Fruit fly (Drosophila melanogaster) whole organism, embryonic: ENCODE measurements around the gene CG31826.

ENCODE experiments used
- CG10321 ChIP-seq: fragments of 200-800 bp; sonication (Bioruptor generic); IDR thresholded peaks from 2 replicates; pipeline ENCODE4 v1.3.6; 2022; ENCODE audit warnings: missing biosample characterization, missing genetic modification characterization
- CG10543 ChIP-seq: fragments of 200-800 bp; sonication (Bioruptor generic); optimal IDR thresholded peaks from 3 replicates; lab custom pipeline; 2017; ENCODE audit warnings: missing biosample characterization, mild to moderate bottlenecking, missing genetic modification characterization, moderate library complexity
- CG11456 ChIP-seq: fragments of 200-800 bp; sonication (Bioruptor generic); IDR thresholded peaks from 3 replicates; pipeline ENCODE4 v1.3.6; 2022; ENCODE audit warnings: missing biosample characterization, missing genetic modification characterization
- CG12769 ChIP-seq: fragments of 200-800 bp; sonication (Bioruptor generic); optimal IDR thresholded peaks from 2 replicates; lab custom pipeline; 2019; ENCODE audit warnings: missing biosample characterization, mild to moderate bottlenecking, missing genetic modification characterization, moderate library complexity
- CG13123 ChIP-seq: fragments of 200-800 bp; sonication (Bioruptor generic); optimal IDR thresholded peaks from 2 replicates; lab custom pipeline; 2016; ENCODE audit warnings: missing biosample characterization, missing genetic modification characterization
- CG13424 ChIP-seq: fragments of 200-800 bp; sonication (Bioruptor generic); optimal IDR thresholded peaks from 2 replicates; lab custom pipeline; 2019; ENCODE audit warnings: missing biosample characterization, mild to moderate bottlenecking, missing genetic modification characterization, moderate library complexity
- CG13624 ChIP-seq: fragments of 200-800 bp; sonication (Bioruptor generic); optimal IDR thresholded peaks from 2 replicates; lab custom pipeline; 2016; ENCODE audit warnings: missing biosample characterization, missing genetic modification characterization
- CG14050 ChIP-seq: fragments of 200-800 bp; sonication (Bioruptor generic); IDR thresholded peaks from 3 replicates; pipeline ENCODE4 v1.3.6; 2022; ENCODE audit warnings: missing biosample characterization, missing genetic modification characterization
- CG17359 ChIP-seq: fragments of 200-800 bp; sonication (Bioruptor generic); optimal IDR thresholded peaks from 3 replicates; lab custom pipeline; 2018; ENCODE audit warnings: missing biosample characterization, mild to moderate bottlenecking, missing genetic modification characterization, moderate library complexity
- CG17829 ChIP-seq: fragments of 200-800 bp; optimal IDR thresholded peaks from 2 replicates; lab custom pipeline; 2019; ENCODE audit warnings: missing biosample characterization, mild to moderate bottlenecking, missing genetic modification characterization, moderate library complexity
- CG18599 ChIP-seq: fragments of 200-800 bp; sonication (Bioruptor generic); optimal IDR thresholded peaks from 3 replicates; lab custom pipeline; 2017; ENCODE audit warnings: missing biosample characterization, missing genetic modification characterization, mild to moderate bottlenecking, moderate library complexity, missing genetic modification reagents
- CG2678 ChIP-seq: fragments of 200-800 bp; sonication (Bioruptor generic); optimal IDR thresholded peaks from 3 replicates; lab custom pipeline; 2019; ENCODE audit warnings: missing biosample characterization, mild to moderate bottlenecking, missing genetic modification characterization, moderate library complexity
- CG3838 ChIP-seq: fragments of 200-800 bp; sonication (Bioruptor generic); optimal IDR thresholded peaks from 3 replicates; lab custom pipeline; 2016; ENCODE audit warnings: missing biosample characterization, missing genetic modification characterization
- CG4328 ChIP-seq: fragments of 200-800 bp; sonication (Bioruptor generic); optimal IDR thresholded peaks from 3 replicates; lab custom pipeline; 2017; ENCODE audit warnings: missing biosample characterization, missing genetic modification reagents, missing genetic modification characterization
- CG5953 ChIP-seq: fragments of 200-800 bp; sonication (Bioruptor generic); IDR thresholded peaks from 2 replicates; pipeline ENCODE4 v1.3.6; 2022; ENCODE audit warnings: missing biosample characterization, missing genetic modification characterization
- CG6254 ChIP-seq: fragments of 200-800 bp; sonication (Bioruptor generic); optimal IDR thresholded peaks from 3 replicates; lab custom pipeline; 2017; ENCODE audit warnings: mild to moderate bottlenecking, missing biosample characterization, missing genetic modification reagents, missing genetic modification characterization
- CG7372 ChIP-seq: fragments of 200-800 bp; sonication (Bioruptor generic); IDR thresholded peaks from 2 replicates; pipeline ENCODE4 v1.3.6; 2022; ENCODE audit warnings: missing biosample characterization, missing genetic modification characterization
- CTCF ChIP-seq: fragments of 200-800 bp; sonication (Bioruptor generic); optimal IDR thresholded peaks from 2 replicates; lab custom pipeline; 2017; ENCODE audit warnings: missing biosample characterization, mild to moderate bottlenecking, missing genetic modification characterization, moderate library complexity
- Dll ChIP-seq: fragments of 200-800 bp; sonication (Bioruptor generic); IDR thresholded peaks from 4 replicates; pipeline ENCODE4 v1.3.6; 2022; ENCODE audit warnings: missing biosample characterization, missing genetic modification characterization; ENCODE audit not compliant: partially characterized antibody
- Drgx ChIP-seq: fragments of 200-800 bp; sonication (Bioruptor generic); IDR thresholded peaks from 2 replicates; pipeline ENCODE4 v1.3.6; 2022; ENCODE audit warnings: missing biosample characterization, missing genetic modification characterization
- E2f1 ChIP-seq: fragments of 200-800 bp; sonication (Bioruptor generic); IDR thresholded peaks from 2 replicates; pipeline ENCODE4 v1.3.6; 2022; ENCODE audit warnings: missing biosample characterization, missing genetic modification characterization
- Elba2 ChIP-seq: fragments of 200-800 bp; sonication (Bioruptor generic); optimal IDR thresholded peaks from 3 replicates; lab custom pipeline; 2016; ENCODE audit warnings: missing biosample characterization, missing genetic modification characterization
- Ets97D ChIP-seq: fragments of 200-800 bp; sonication (Bioruptor generic); optimal IDR thresholded peaks from 3 replicates; lab custom pipeline; 2016; ENCODE audit warnings: missing biosample characterization, missing genetic modification characterization
- Fer1 ChIP-seq: fragments of 200-800 bp; sonication (Bioruptor generic); optimal IDR thresholded peaks from 2 replicates; lab custom pipeline; 2017; ENCODE audit warnings: missing biosample characterization, mild to moderate bottlenecking, missing genetic modification characterization
- Ptx1 ChIP-seq: fragments of 200-800 bp; sonication (Bioruptor generic); IDR thresholded peaks from 2 replicates; pipeline ENCODE4 v1.3.6; 2022; ENCODE audit warnings: missing biosample characterization, missing genetic modification characterization
- Six4 ChIP-seq: fragments of 200-800 bp; sonication (Bioruptor generic); optimal IDR thresholded peaks from 2 replicates; lab custom pipeline; 2016; ENCODE audit warnings: missing biosample characterization, missing genetic modification characterization
- Xrp1 ChIP-seq: fragments of 200-800 bp; sonication (Bioruptor generic); IDR thresholded peaks from 2 replicates; pipeline ENCODE4 v1.3.6; 2022; ENCODE audit warnings: missing biosample characterization, missing genetic modification characterization
- abd-A ChIP-seq: fragments of 200-800 bp; sonication (Bioruptor generic); optimal IDR thresholded peaks from 3 replicates; lab custom pipeline; 2019; ENCODE audit warnings: missing biosample characterization, mild to moderate bottlenecking, missing genetic modification characterization, moderate library complexity
- bcd ChIP-seq: fragments of 200-800 bp; sonication (Bioruptor generic); optimal IDR thresholded peaks from 2 replicates; lab custom pipeline; 2017; ENCODE audit warnings: missing biosample characterization, mild to moderate bottlenecking, missing genetic modification characterization
- bsh ChIP-seq, 2 experiments: fragments of 200-800 bp; sonication (Bioruptor generic); optimal IDR thresholded peaks; 2 replicates each; lab custom pipeline; 2017 to 2018; ENCODE audit warnings: mild to moderate bottlenecking in 2 of 2, missing biosample characterization in 2 of 2, missing genetic modification characterization in 2 of 2, moderate library complexity in 1 of 2
- cad ChIP-seq: fragments of >200 bp; optimal IDR thresholded peaks from 2 replicates; lab custom pipeline; 2017; ENCODE audit warnings: missing biosample characterization, missing genetic modification characterization
- danr ChIP-seq: fragments of 200-800 bp; sonication (Bioruptor generic); IDR thresholded peaks from 2 replicates; pipeline ENCODE4 v1.3.6; 2022; ENCODE audit warnings: missing biosample characterization, missing genetic modification characterization
- dimm ChIP-seq: fragments of 200-800 bp; sonication (Bioruptor generic); IDR thresholded peaks from 2 replicates; pipeline ENCODE4 v1.3.6; 2022; ENCODE audit warnings: missing biosample characterization, missing genetic modification characterization
- dysf ChIP-seq: fragments of 200-800 bp; sonication (Bioruptor generic); IDR thresholded peaks from 3 replicates; pipeline ENCODE4 v1.3.6; 2022; ENCODE audit warnings: missing biosample characterization, missing genetic modification characterization
- eyg ChIP-seq: fragments of 200-800 bp; sonication (Bioruptor generic); optimal IDR thresholded peaks from 3 replicates; lab custom pipeline; 2016; ENCODE audit warnings: missing biosample characterization, missing genetic modification characterization
- fd64A ChIP-seq: fragments of 200-800 bp; sonication (Bioruptor generic); optimal IDR thresholded peaks from 3 replicates; lab custom pipeline; 2018; ENCODE audit warnings: missing biosample characterization, mild to moderate bottlenecking, missing genetic modification characterization
- ftz-f1 ChIP-seq: fragments of 200-800 bp; sonication (Bioruptor generic); optimal IDR thresholded peaks from 2 replicates; lab custom pipeline; 2016; ENCODE audit warnings: missing biosample characterization, missing genetic modification characterization
- grn ChIP-seq: fragments of 200-800 bp; sonication (Bioruptor generic); optimal IDR thresholded peaks from 3 replicates; lab custom pipeline; 2017; ENCODE audit warnings: missing biosample characterization, missing genetic modification characterization
- ham ChIP-seq: fragments of 200-800 bp; sonication (Bioruptor generic); IDR thresholded peaks from 2 replicates; pipeline ENCODE4 v1.3.6; 2022; ENCODE audit warnings: missing biosample characterization, missing genetic modification characterization
- lola ChIP-seq, 3 experiments: fragments of >200 bp in 2 of 3; fragments of 200-800 bp in 1 of 3; sonication (Bioruptor generic) in 1 of 3; optimal IDR thresholded peaks; 2 replicates each; lab custom pipeline; 2017 to 2019; ENCODE audit warnings: missing biosample characterization in 3 of 3, missing genetic modification characterization in 3 of 3, mild to moderate bottlenecking in 1 of 3, moderate library complexity in 1 of 3
- lov ChIP-seq, 2 experiments: fragments of 200-800 bp in 1 of 2; fragments of >200 bp in 1 of 2; sonication (Bioruptor generic) in 1 of 2; IDR thresholded peaks in 1 of 2; optimal IDR thresholded peaks in 1 of 2; 2 replicates in 1 of 2; 3 replicates in 1 of 2; pipeline versions ENCODE4 v1.3.6 to Lab custom; 2017 to 2022; ENCODE audit warnings: missing biosample characterization in 1 of 2, missing genetic modification characterization in 1 of 2
- psq ChIP-seq: fragments of 200-800 bp; sonication (Bioruptor generic); optimal IDR thresholded peaks from 2 replicates; lab custom pipeline; 2017; ENCODE audit warnings: missing biosample characterization, missing genetic modification characterization
- sim ChIP-seq: fragments of 200-800 bp; sonication (Bioruptor generic); IDR thresholded peaks from 2 replicates; pipeline ENCODE4 v1.3.6; 2022; ENCODE audit warnings: missing biosample characterization, missing genetic modification characterization
- tup ChIP-seq: fragments of 200-800 bp; sonication (Bioruptor generic); optimal IDR thresholded peaks from 2 replicates; lab custom pipeline; 2016; ENCODE audit warnings: missing biosample characterization, mild to moderate bottlenecking, missing genetic modification characterization, moderate library complexity
- unc-4 ChIP-seq: fragments of 200-800 bp; sonication (Bioruptor generic); IDR thresholded peaks from 2 replicates; pipeline ENCODE4 v1.3.6; 2022; ENCODE audit warnings: missing biosample characterization, missing genetic modification characterization; ENCODE audit not compliant: partially characterized antibody
- vfl ChIP-seq: fragments of 200-800 bp; sonication (Bioruptor generic); optimal IDR thresholded peaks from 2 replicates; lab custom pipeline; 2016; ENCODE audit warnings: missing biosample characterization, missing genetic modification characterization
- wek ChIP-seq: fragments of 200-800 bp; sonication (Bioruptor generic); optimal IDR thresholded peaks from 3 replicates; lab custom pipeline; 2018; ENCODE audit warnings: missing biosample characterization, mild to moderate bottlenecking, missing genetic modification characterization, moderate library complexity
- z ChIP-seq: fragments of 200-800 bp; sonication (Bioruptor generic); IDR thresholded peaks from 3 replicates; pipeline ENCODE4 v1.3.6; 2022; ENCODE audit warnings: missing biosample characterization, missing genetic modification characterization

CG31826 gene

DNA sequence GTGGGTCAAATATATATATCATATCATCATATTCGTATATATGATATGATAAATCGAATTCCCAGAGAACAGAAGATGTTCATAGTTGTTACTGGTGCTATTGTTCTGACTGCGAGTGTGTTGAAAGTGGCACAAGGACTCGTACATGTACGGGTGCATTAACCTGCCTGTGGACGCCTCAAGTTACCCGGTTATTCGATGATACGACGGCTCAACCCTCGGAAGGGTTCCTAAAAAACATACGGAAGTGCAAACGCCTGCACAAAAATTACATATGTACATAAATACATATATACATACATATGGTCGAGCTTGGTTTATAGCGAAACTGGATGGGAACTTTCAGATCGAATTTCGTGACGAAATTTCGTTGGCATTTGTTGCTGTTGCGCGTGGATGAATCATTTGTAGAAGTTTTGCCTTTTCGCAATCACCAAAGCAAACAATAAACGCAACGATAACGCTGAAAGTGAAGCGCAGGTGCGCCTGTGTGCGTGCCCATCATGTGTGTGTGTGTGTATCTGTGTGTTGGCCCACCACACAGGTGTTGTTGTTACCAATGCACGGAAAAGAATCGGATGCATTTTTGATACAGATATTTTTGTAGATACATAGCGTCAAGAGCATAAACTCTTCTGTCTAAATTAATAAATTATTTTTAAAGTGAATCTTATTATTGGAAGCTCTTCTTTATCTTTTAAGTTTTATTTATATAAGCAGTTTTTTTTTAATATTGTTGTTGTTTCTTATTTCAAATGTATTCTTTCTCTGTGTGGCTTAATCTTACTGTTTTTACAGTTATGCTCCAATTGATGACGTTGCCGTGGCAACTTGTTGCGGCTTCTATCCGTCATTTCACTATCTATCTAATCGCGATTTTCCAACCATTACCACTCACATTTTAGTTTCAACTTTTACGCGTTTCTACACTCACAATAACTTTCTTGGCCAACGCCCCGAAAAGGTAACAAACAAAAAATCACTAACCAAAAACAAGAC is 11.2 kb downstream of the CG31826 start (continued):
- TF ChIP-seq wek (GFP tag; lab: Kevin White, UChicago) (no peak), CTCF (GFP tag; lab: Kevin White, UChicago) (no peak), abd-A (tag; lab: Kevin White, UChicago) (no peak), z (GFP tag; lab: Robert Waterston, UW) (0 out of 3 replicates have a peak, but pooled peaks have one; percentile 22), CG5953 (peak; percentile 67; the same call in 1 of the 2 replicates), Dll (no peak), bsh (GFP tag; optimal IDR thresholded peaks at IDR 0.05; lab: Kevin White, UChicago) (peak; percentile 28 to 78), Ets97D (GFP tag; lab: Kevin White, UChicago) (no peak), CG7372 (GFP tag; lab: Robert Waterston, UW) (peak; percentile 70), CG12769 (tag; lab: Kevin White, UChicago) (no peak), cad (GFP tag; lab: Kevin White, UChicago) (no peak), CG10543 (peak; percentile 5), sim (GFP tag; lab: Robert Waterston, UW) (peak; percentile 32; the same call in 1 of the 2 replicates), psq (GFP tag; lab: Kevin White, UChicago) (no peak), lola (GFP tag; optimal IDR thresholded peaks at IDR 0.05; lab: Kevin White, UChicago) (peak in 1 of 3 experiments; percentile 82), CG13123 (GFP tag; lab: Kevin White, UChicago) (no peak), CG6254 (GFP tag; lab: Kevin White, UChicago) (peak; percentile 72), tup (GFP tag; lab: Kevin White, UChicago) (no peak), unc-4 (GFP tag; lab: Robert Waterston, UW) (no peak), dysf (GFP tag; lab: Robert Waterston, UW) (peak; percentile 82), Drgx (GFP tag; lab: Robert Waterston, UW) (peak; percentile 86), CG11456 (GFP tag; lab: Robert Waterston, UW) (peak; percentile 57; the same call in 1 of the 3 replicates), CG2678 (tag; lab: Kevin White, UChicago) (peak; percentile 86), Fer1 (GFP tag; lab: Kevin White, UChicago) (peak; percentile 58), Elba2 (GFP tag; lab: Kevin White, UChicago) (peak; percentile 10), eyg (GFP tag; lab: Kevin White, UChicago) (peak; percentile 5), fd64A (GFP tag; lab: Kevin White, UChicago) (no peak), Six4 (GFP tag; lab: Kevin White, UChicago) (peak; percentile 49), CG18599 (peak; percentile 71), lov (optimal IDR thresholded peaks at IDR 0.05; lab: Kevin White, UChicago) (no peak), lov (GFP tag; IDR thresholded peaks at IDR 0.05; lab: Robert Waterston, UW) (peak; percentile 60; the same call in 1 of the 3 replicates), CG13424 (tag; lab: Kevin White, UChicago) (peak; percentile 86), Xrp1 (GFP tag; lab: Robert Waterston, UW) (peak; percentile 88), CG4328 (GFP tag; lab: Kevin White, UChicago) (peak; percentile 24), danr (GFP tag; lab: Robert Waterston, UW) (peak; percentile 68), ham (GFP tag; lab: Robert Waterston, UW) (no peak), grn (peak; percentile 1), CG14050 (peak; percentile 72), CG17829 (tag; lab: Kevin White, UChicago) (peak; percentile 81), ftz-f1 (GFP tag; lab: Kevin White, UChicago) (no peak), bcd (peak; percentile 71), CG17359 (tag; lab: Kevin White, UChicago) (peak; percentile 86), CG10321 (GFP tag; lab: Robert Waterston, UW) (peak; percentile 37; the same call in 1 of the 2 replicates), E2f1 (GFP tag; lab: Robert Waterston, UW) (peak; percentile 85), Ptx1 (GFP tag; lab: Robert Waterston, UW) (peak; percentile 87), CG3838 (GFP tag; lab: Kevin White, UChicago) (no peak), vfl (GFP tag; lab: Kevin White, UChicago) (peak; percentile 1), CG13624 (GFP tag; lab: Kevin White, UChicago) (peak; percentile 30), dimm (GFP tag; lab: Robert Waterston, UW) (no peak)
